Worm (Caenorhabditis elegans) whole organism, young adult: ENCODE data around the gene C14A4.7.

Experiments
- B0261.1 ChIP-seq: sonication (generic microtip); optimal IDR thresholded peaks from 2 replicates; lab custom pipeline; 2016; ENCODE audit warnings: mild to moderate bottlenecking, missing genetic modification characterization, moderate library complexity, missing compliant biosample characterization
- C06A6.2 ChIP-seq: fragments of 200-800 bp; sonication (Bioruptor generic); conservative IDR thresholded peaks from 2 replicates; pipeline ENCODE4 v1.3.6; 2022; ENCODE audit warnings: missing genetic modification characterization, missing compliant biosample characterization
- D2030.7 ChIP-seq: fragments of 200-800 bp; sonication (Bioruptor generic); IDR thresholded peaks from 2 replicates; pipeline ENCODE4 v1.3.6; 2022; ENCODE audit warnings: missing genetic modification reagents, missing genetic modification characterization, missing compliant biosample characterization
- F22D6.2 ChIP-seq: sonication (generic microtip); optimal IDR thresholded peaks from 2 replicates; lab custom pipeline; 2016; ENCODE audit warnings: mild to moderate bottlenecking, missing genetic modification characterization, missing compliant biosample characterization
- F23B12.7 ChIP-seq: sonication (generic microtip); optimal IDR thresholded peaks from 2 replicates; lab custom pipeline; 2017; ENCODE audit warnings: missing genetic modification characterization, mild to moderate bottlenecking, missing compliant biosample characterization, antibody characterized with exemption, moderate library complexity; ENCODE audit not compliant: insufficient read depth
- F39B2.1 ChIP-seq: fragments of 200-800 bp; sonication (Bioruptor generic); IDR thresholded peaks from 2 replicates; pipeline ENCODE4 v1.3.6; 2022; ENCODE audit warnings: missing genetic modification reagents, missing genetic modification characterization, missing compliant biosample characterization
- T26A5.8 ChIP-seq: sonication (generic microtip); optimal IDR thresholded peaks from 2 replicates; lab custom pipeline; 2016; ENCODE audit warnings: missing genetic modification characterization, missing compliant biosample characterization
- Y53F4B.3 ChIP-seq: fragments of 200-800 bp; sonication (Bioruptor generic); IDR thresholded peaks from 2 replicates; pipeline ENCODE4 v1.3.6; 2022; ENCODE audit warnings: missing genetic modification reagents, missing genetic modification characterization, missing compliant biosample characterization
- Y53G8AR.9 ChIP-seq: fragments of 200-800 bp; sonication (Bioruptor generic); conservative IDR thresholded peaks from 2 replicates; pipeline ENCODE4 v1.3.6; 2022; ENCODE audit warnings: missing genetic modification reagents, missing genetic modification characterization, missing compliant biosample characterization
- Y67H2A.10 ChIP-seq: fragments of 200-800 bp; sonication (Bioruptor generic); conservative IDR thresholded peaks from 2 replicates; pipeline ENCODE4 v1.3.6; 2022; ENCODE audit warnings: missing genetic modification reagents, missing genetic modification characterization, missing compliant biosample characterization
- Y95B8A.8 ChIP-seq: fragments of 200-800 bp; sonication (Bioruptor generic); IDR thresholded peaks from 2 replicates; pipeline ENCODE4 v1.3.6; 2022; ENCODE audit warnings: missing genetic modification reagents, missing genetic modification characterization, missing compliant biosample characterization
- ama-1 ChIP-seq, 3 experiments: fragments of 150-350 bp in 1 of 3; sonication (generic microtip) in 2 of 3; optimal IDR thresholded peaks; 2 replicates each; lab custom pipeline; 2014 to 2018; ENCODE audit warnings: missing biosample characterization in 2 of 3, missing genetic modification characterization in 2 of 3, missing genetic modification reagents in 2 of 3
- aptf-2 ChIP-seq: fragments of 200-800 bp; sonication (Bioruptor generic); conservative IDR thresholded peaks from 2 replicates; pipeline ENCODE4 v1.3.6; 2022; ENCODE audit warnings: missing genetic modification reagents, missing genetic modification characterization, missing compliant biosample characterization
- aptf-3 ChIP-seq: fragments of 200-800 bp; sonication (Bioruptor generic); IDR thresholded peaks from 2 replicates; pipeline ENCODE4 v1.3.6; 2022; ENCODE audit warnings: missing genetic modification characterization, missing compliant biosample characterization
- atf-7 ChIP-seq: sonication (generic microtip); optimal IDR thresholded peaks from 2 replicates; lab custom pipeline; 2017; ENCODE audit warnings: mild to moderate bottlenecking, missing genetic modification characterization, missing compliant biosample characterization
- attf-6 ChIP-seq: fragments of 200-800 bp; sonication (Bioruptor generic); IDR thresholded peaks from 2 replicates; pipeline ENCODE4 v1.3.6; 2022; ENCODE audit warnings: missing genetic modification reagents, missing genetic modification characterization, missing compliant biosample characterization
- bed-1 ChIP-seq: fragments of 200-800 bp; sonication (Bioruptor generic); IDR thresholded peaks from 2 replicates; pipeline ENCODE4 v1.3.6; 2022; ENCODE audit warnings: missing genetic modification reagents, missing genetic modification characterization, missing compliant biosample characterization
- bed-2 ChIP-seq: fragments of 200-800 bp; sonication (Bioruptor generic); IDR thresholded peaks from 2 replicates; pipeline ENCODE4 v1.3.6; 2022; ENCODE audit warnings: missing genetic modification reagents, missing genetic modification characterization, missing compliant biosample characterization
- ccch-3 ChIP-seq: fragments of 200-800 bp; sonication (Bioruptor generic); optimal IDR thresholded peaks from 2 replicates; lab custom pipeline; 2018; ENCODE audit warnings: mild to moderate bottlenecking, missing genetic modification characterization, missing compliant biosample characterization
- ceh-100 ChIP-seq: fragments of 200-800 bp; sonication (Bioruptor generic); IDR thresholded peaks from 2 replicates; pipeline ENCODE4 v1.3.6; 2022; ENCODE audit warnings: missing genetic modification reagents, missing genetic modification characterization, missing compliant biosample characterization
- ceh-27 ChIP-seq: fragments of 200-800 bp; sonication (Bioruptor generic); optimal IDR thresholded peaks from 2 replicates; lab custom pipeline; 2018; ENCODE audit warnings: mild to moderate bottlenecking, missing genetic modification characterization, moderate library complexity, missing compliant biosample characterization
- die-1 ChIP-seq: sonication (generic microtip); optimal IDR thresholded peaks from 2 replicates; lab custom pipeline; 2016; ENCODE audit warnings: missing genotype, mild to moderate bottlenecking, missing genetic modification characterization, missing compliant biosample characterization
- dox-1 ChIP-seq: fragments of 200-800 bp; sonication (Bioruptor generic); IDR thresholded peaks from 2 replicates; pipeline ENCODE4 v1.3.6; 2022; ENCODE audit warnings: missing genetic modification reagents, missing genetic modification characterization, missing compliant biosample characterization
- efl-1 ChIP-seq: fragments of 150-350 bp; optimal IDR thresholded peaks from 2 replicates; lab custom pipeline; 2014; ENCODE audit warnings: missing biosample characterization, missing genetic modification reagents, missing genetic modification characterization
- ekl-4 ChIP-seq: fragments of 200-800 bp; sonication (Bioruptor generic); IDR thresholded peaks from 2 replicates; pipeline ENCODE4 v1.3.6; 2022; ENCODE audit warnings: missing genetic modification reagents, missing genetic modification characterization, missing compliant biosample characterization
- ets-4 ChIP-seq: fragments of 200-800 bp; sonication (Bioruptor generic); optimal IDR thresholded peaks from 2 replicates; lab custom pipeline; 2018; ENCODE audit warnings: mild to moderate bottlenecking, missing genetic modification characterization, missing compliant biosample characterization
- him-1 ChIP-seq: sonication (generic microtip); optimal IDR thresholded peaks from 2 replicates; lab custom pipeline; 2016; ENCODE audit warnings: missing genotype, missing genetic modification reagents, missing genetic modification characterization, missing compliant biosample characterization
- hlh-26 ChIP-seq: fragments of 200-800 bp; sonication (Bioruptor generic); conservative IDR thresholded peaks from 2 replicates; pipeline ENCODE4 v1.3.6; 2022; ENCODE audit warnings: missing genetic modification reagents, missing genetic modification characterization, missing compliant biosample characterization
- hsf-1 ChIP-seq: fragments of 200-800 bp; sonication (Bioruptor generic); IDR thresholded peaks from 2 replicates; pipeline ENCODE4 v1.3.6; 2022; ENCODE audit warnings: missing genetic modification reagents, missing genetic modification characterization, missing compliant biosample characterization
- let-526 ChIP-seq: fragments of 200-800 bp; sonication (Bioruptor generic); IDR thresholded peaks from 2 replicates; pipeline ENCODE4 v1.3.6; 2022; ENCODE audit warnings: missing genetic modification reagents, missing genetic modification characterization, missing compliant biosample characterization
- lin-54 ChIP-seq: fragments of 200-800 bp; sonication (Bioruptor generic); optimal IDR thresholded peaks from 2 replicates; lab custom pipeline; 2018; ENCODE audit warnings: mild to moderate bottlenecking, missing genetic modification characterization, missing compliant biosample characterization
- madf-10 ChIP-seq: sonication (generic microtip); optimal IDR thresholded peaks from 2 replicates; lab custom pipeline; 2016; ENCODE audit warnings: mild to moderate bottlenecking, missing genetic modification characterization, missing compliant biosample characterization
- madf-3 ChIP-seq: fragments of 200-800 bp; sonication (Bioruptor generic); IDR thresholded peaks from 2 replicates; pipeline ENCODE4 v1.3.6; 2022; ENCODE audit warnings: missing genetic modification reagents, missing genetic modification characterization, missing compliant biosample characterization
- madf-6 ChIP-seq: fragments of 200-800 bp; sonication (Bioruptor generic); IDR thresholded peaks from 2 replicates; pipeline ENCODE4 v1.3.6; 2022; ENCODE audit warnings: missing genetic modification reagents, missing genetic modification characterization, missing compliant biosample characterization
- nhr-80 ChIP-seq: sonication (generic microtip); optimal IDR thresholded peaks from 2 replicates; lab custom pipeline; 2016; ENCODE audit warnings: missing genetic modification characterization, missing compliant biosample characterization
- nhr-90 ChIP-seq: sonication (generic microtip); optimal IDR thresholded peaks from 2 replicates; lab custom pipeline; 2016; ENCODE audit warnings: missing genotype, mild to moderate bottlenecking, missing genetic modification characterization, missing compliant biosample characterization
- sea-2 ChIP-seq: fragments of 200-800 bp; sonication (Bioruptor generic); IDR thresholded peaks from 2 replicates; pipeline ENCODE4 v1.3.6; 2022; ENCODE audit warnings: missing genetic modification characterization, missing compliant biosample characterization
- tbp1 ChIP-seq: fragments of 200-800 bp; sonication (Bioruptor generic); optimal IDR thresholded peaks from 2 replicates; lab custom pipeline; 2018; ENCODE audit warnings: mild to moderate bottlenecking, missing genetic modification characterization, missing compliant biosample characterization
- ztf-18 ChIP-seq: sonication (generic microtip); optimal IDR thresholded peaks from 2 replicates; lab custom pipeline; 2016; ENCODE audit warnings: missing genotype, mild to moderate bottlenecking, missing genetic modification characterization, missing compliant biosample characterization
- ztf-6 ChIP-seq: fragments of 200-800 bp; sonication (Bioruptor generic); IDR thresholded peaks from 2 replicates; pipeline ENCODE4 v1.3.6; 2022; ENCODE audit warnings: missing genetic modification reagents, missing genetic modification characterization, missing compliant biosample characterization

Gene C14A4.7

ce11 chrII:10627963-10628362 lies 31.6 kb upstream of the C14A4.7 start, which contains the start of gene M28.8:
Gene M28.8, plus strand, starts transcription at chrII:10628263.
- no peak for TF ChIP-seq Y53F4B.3 (GFP tag; lab: Robert Waterston, UW)
- TF ChIP-seq lin-54 (GFP tag; lab: Kevin White, UChicago): no peak
- no peak for TF ChIP-seq hsf-1 (GFP tag; lab: Robert Waterston, UW)
- no peak for TF ChIP-seq hlh-26
- no peak for TF ChIP-seq D2030.7 (GFP tag; lab: Robert Waterston, UW)
- TF ChIP-seq ztf-18: no peak
- TF ChIP-seq him-1 (tag; lab: Kevin White, UChicago): no peak
- TF ChIP-seq ceh-27: no peak
- TF ChIP-seq tbp1 (GFP tag; lab: Kevin White, UChicago): no peak
- TF ChIP-seq aptf-2: no peak
- no peak for TF ChIP-seq attf-6

ce11 chrII:10627086-10627485 lies 30.7 kb upstream of the C14A4.7 start:
- no peak for TF ChIP-seq atf-7 (tag; lab: Kevin White, UChicago)
- TF ChIP-seq dox-1 (GFP tag; lab: Robert Waterston, UW): peak; percentile 73; the same call in 1 of the 2 replicates
- TF ChIP-seq ekl-4 (GFP tag; lab: Robert Waterston, UW): no peak
- no peak for TF ChIP-seq F23B12.7
- no peak for TF ChIP-seq nhr-90 (tag; lab: Kevin White, UChicago)
- no peak for TF ChIP-seq hlh-26
- TF ChIP-seq ztf-6: no peak
- peak; percentile 47 for TF ChIP-seq ets-4 (GFP tag; lab: Kevin White, UChicago)
- TF ChIP-seq F22D6.2 (tag; lab: Kevin White, UChicago): no peak
- no peak for TF ChIP-seq madf-10 (tag; lab: Kevin White, UChicago)
- peak; percentile 94 for TF ChIP-seq nhr-80

- TF ChIP-seq madf-6 (GFP tag; lab: Robert Waterston, UW) (no peak), ceh-100 (no peak), aptf-2 (no peak), C06A6.2 (GFP tag; lab: Robert Waterston, UW) (no peak), bed-1 (no peak), bed-2 (GFP tag; lab: Robert Waterston, UW) (no peak), Y95B8A.8 (GFP tag; lab: Robert Waterston, UW) (no peak), Y67H2A.10 (GFP tag; lab: Robert Waterston, UW) (no peak), Y53G8AR.9 (GFP tag; lab: Robert Waterston, UW) (no peak), madf-3 (no peak)
Measured at ce11 chrII:10621965-10622364, 25.6 kb upstream of the C14A4.7 start, which contains the start of gene cutl-9. Gene cutl-9, plus strand, starts transcription at chrII:10622265.

- TF ChIP-seq T26A5.8: no peak
- TF ChIP-seq efl-1: no peak
- TF ChIP-seq ama-1 (optimal IDR thresholded peaks at IDR 0.05; lab: Kevin White, UChicago): no peak
- no peak for TF ChIP-seq ama-1 (GFP tag; optimal IDR thresholded peaks at IDR 0.05; lab: Kevin White, UChicago)
- TF ChIP-seq sea-2 (GFP tag; lab: Robert Waterston, UW): no peak
- no peak for TF ChIP-seq let-526 (GFP tag; lab: Robert Waterston, UW)
- TF ChIP-seq madf-3: no peak
- no peak for TF ChIP-seq die-1 (tag; lab: Kevin White, UChicago)
- TF ChIP-seq ccch-3 (GFP tag; lab: Kevin White, UChicago): no peak
- no peak for TF ChIP-seq Y95B8A.8 (GFP tag; lab: Robert Waterston, UW)
- no peak for TF ChIP-seq B0261.1
- no peak for TF ChIP-seq aptf-3 (GFP tag; lab: Robert Waterston, UW)
- TF ChIP-seq F39B2.1: no peak
- TF ChIP-seq, all 124 proteins: peak for 0
Measured at ce11 chrII:10618157-10618556, 21.8 kb upstream of the C14A4.7 start, which contains the start of gene C14A4.13. Gene C14A4.13, plus strand, starts transcription at chrII:10618457.
